Worm (Caenorhabditis elegans) whole organism, L1 larva: ENCODE results near the gene C17C3.6.
A peak's percentile ranks its signal among the peaks of the same experiment; 100 is the strongest.

Experiments
- C04F5.9 ChIP-seq: sonication (generic microtip); optimal IDR thresholded peaks from 2 replicates; lab custom pipeline; 2016; ENCODE audit warnings: missing genetic modification characterization, missing compliant biosample characterization
- C16A3.4 ChIP-seq: fragments of 150-350 bp; optimal IDR thresholded peaks from 2 replicates; lab custom pipeline; 2014; ENCODE audit warnings: missing biosample characterization, missing genetic modification characterization
- F16B12.6 ChIP-seq: fragments of 150-350 bp; optimal IDR thresholded peaks from 2 replicates; lab custom pipeline; 2014; ENCODE audit warnings: missing biosample characterization, missing genetic modification characterization
- aly-2 ChIP-seq: fragments of 150-350 bp; optimal IDR thresholded peaks from 2 replicates; lab custom pipeline; 2014; ENCODE audit warnings: missing biosample characterization, missing genetic modification characterization
- blmp-1 ChIP-seq: fragments of 150-350 bp; optimal IDR thresholded peaks from 2 replicates; lab custom pipeline; 2014; ENCODE audit warnings: missing biosample characterization, missing genetic modification characterization
- ceh-63 ChIP-seq: fragments of 200-800 bp; sonication (Bioruptor generic); optimal IDR thresholded peaks from 2 replicates; lab custom pipeline; 2018; ENCODE audit warnings: mild to moderate bottlenecking, missing genetic modification characterization, missing compliant biosample characterization
- ceh-82 ChIP-seq, 3 experiments: fragments of 150-350 bp in 1 of 3; sonication (generic microtip) in 2 of 3; optimal IDR thresholded peaks; 2 replicates each; lab custom pipeline; 2014 to 2017; ENCODE audit warnings: missing biosample characterization in 3 of 3, missing genetic modification characterization in 3 of 3
- ceh-88 ChIP-seq: fragments of 200-800 bp; sonication (Bioruptor generic); IDR thresholded peaks from 2 replicates; pipeline ENCODE4 v1.3.6; 2022; ENCODE audit warnings: missing genetic modification characterization, missing compliant biosample characterization
- dpl-1 ChIP-seq, 3 experiments: fragments of 150-350 bp in 2 of 3; sonication (generic microtip) in 1 of 3; optimal IDR thresholded peaks; 2 replicates each; lab custom pipeline; 2014 to 2017; ENCODE audit warnings: missing biosample characterization in 3 of 3, missing genetic modification characterization in 3 of 3, missing genetic modification reagents in 3 of 3
- dsc-1 ChIP-seq: sonication (generic microtip); optimal IDR thresholded peaks from 2 replicates; lab custom pipeline; 2016; ENCODE audit warnings: mild to moderate bottlenecking, missing genetic modification characterization, missing compliant biosample characterization
- efl-1 ChIP-seq, 4 experiments: fragments of 150-350 bp; optimal IDR thresholded peaks in 3 of 4; peaks in 1 of 4; 1 replicate in 1 of 4; 2 replicates in 3 of 4; lab custom pipeline; 2014; ENCODE audit warnings: missing biosample characterization in 2 of 4, missing genetic modification characterization in 2 of 4, missing genetic modification reagents in 2 of 4
- efl-3 ChIP-seq: fragments of 200-800 bp; sonication (Bioruptor generic); optimal IDR thresholded peaks from 2 replicates; lab custom pipeline; 2018; ENCODE audit warnings: mild to moderate bottlenecking, missing genetic modification characterization, missing compliant biosample characterization
- egl-13 ChIP-seq: sonication (generic microtip); optimal IDR thresholded peaks from 2 replicates; lab custom pipeline; 2016; ENCODE audit warnings: missing genotype, missing genetic modification reagents, missing genetic modification characterization, missing compliant biosample characterization
- elt-2 ChIP-seq: sonication (generic microtip); optimal IDR thresholded peaks from 2 replicates; lab custom pipeline; 2016; ENCODE audit warnings: missing genetic modification characterization, mild to moderate bottlenecking, inconsistent platforms, missing compliant biosample characterization, missing genetic modification reagents
- fos-1 ChIP-seq: fragments of 150-350 bp; optimal IDR thresholded peaks from 2 replicates; lab custom pipeline; 2014; ENCODE audit warnings: missing biosample characterization, missing genetic modification characterization
- grh-1 ChIP-seq: fragments of 200-800 bp; sonication (Bioruptor generic); IDR thresholded peaks from 2 replicates; pipeline ENCODE4 v1.3.6; 2022; ENCODE audit warnings: missing genetic modification reagents, missing genetic modification characterization, missing compliant biosample characterization
- hlh-17 ChIP-seq: fragments of 200-800 bp; sonication (Bioruptor generic); optimal IDR thresholded peaks from 2 replicates; lab custom pipeline; 2018; ENCODE audit warnings: missing genetic modification characterization, mild to moderate bottlenecking, missing compliant biosample characterization, moderate library complexity, borderline replicate concordance
- irx-1 ChIP-seq: sonication (generic microtip); optimal IDR thresholded peaks from 2 replicates; lab custom pipeline; 2016; ENCODE audit warnings: missing genetic modification characterization, missing compliant biosample characterization
- lin-14 ChIP-seq: fragments of 200-800 bp; sonication (Bioruptor generic); optimal IDR thresholded peaks from 2 replicates; lab custom pipeline; 2018; ENCODE audit warnings: mild to moderate bottlenecking, missing genetic modification characterization, moderate library complexity, missing compliant biosample characterization
- lin-15B ChIP-seq: fragments of 150-350 bp; sonication (generic microtip); optimal IDR thresholded peaks from 3 replicates; lab custom pipeline; 2014; ENCODE audit warnings: missing biosample characterization, missing genetic modification characterization
- lin-35 ChIP-seq, 2 experiments: fragments of 150-350 bp; optimal IDR thresholded peaks; 2 replicates each; lab custom pipeline; 2014; ENCODE audit warnings: missing biosample characterization in 2 of 2, missing genetic modification characterization in 2 of 2, missing genetic modification reagents in 2 of 2
- lir-3 ChIP-seq: sonication (generic microtip); optimal IDR thresholded peaks from 2 replicates; lab custom pipeline; 2016; ENCODE audit warnings: mild to moderate bottlenecking, missing genetic modification characterization, moderate library complexity, missing compliant biosample characterization; ENCODE audit not compliant: poor library complexity
- lsy-2 ChIP-seq, 2 experiments: fragments of 150-350 bp; optimal IDR thresholded peaks; 2 replicates each; lab custom pipeline; 2014; ENCODE audit warnings: missing biosample characterization in 2 of 2, missing genetic modification characterization in 2 of 2
- mep-1 ChIP-seq: fragments of 150-350 bp; optimal IDR thresholded peaks from 2 replicates; lab custom pipeline; 2014; ENCODE audit warnings: missing biosample characterization, missing genetic modification characterization
- nhr-77 ChIP-seq: fragments of 150-350 bp; optimal IDR thresholded peaks from 2 replicates; lab custom pipeline; 2014; ENCODE audit warnings: missing biosample characterization, missing genetic modification characterization
- nhr-85 ChIP-seq: sonication (generic microtip); peaks from one replicate; lab custom pipeline; 2016; ENCODE audit warnings: missing genetic modification characterization, inconsistent platforms, missing compliant biosample characterization
- pax-3 ChIP-seq: fragments of 200-800 bp; sonication (Bioruptor generic); optimal IDR thresholded peaks from 2 replicates; lab custom pipeline; 2018; ENCODE audit warnings: mild to moderate bottlenecking, missing genetic modification characterization, moderate library complexity, missing compliant biosample characterization
- pqm-1 ChIP-seq: sonication (generic microtip); optimal IDR thresholded peaks from 3 replicates; lab custom pipeline; 2017; ENCODE audit warnings: missing biosample characterization, missing genetic modification characterization
- rnt-1 ChIP-seq: sonication (generic microtip); optimal IDR thresholded peaks from 2 replicates; lab custom pipeline; 2016; ENCODE audit warnings: mild to moderate bottlenecking, missing genetic modification characterization, moderate library complexity, missing compliant biosample characterization
- skn-1 ChIP-seq: fragments of 150-350 bp; optimal IDR thresholded peaks from 2 replicates; lab custom pipeline; 2014; ENCODE audit warnings: missing biosample characterization, missing genetic modification characterization
- snu-23 ChIP-seq: sonication (generic microtip); optimal IDR thresholded peaks from 2 replicates; lab custom pipeline; 2016; ENCODE audit warnings: missing genetic modification characterization, missing compliant biosample characterization
- sptf-1 ChIP-seq: fragments of 150-350 bp; optimal IDR thresholded peaks from 2 replicates; lab custom pipeline; 2014; ENCODE audit warnings: missing biosample characterization, missing genetic modification characterization
- swsn-7 ChIP-seq: sonication (generic microtip); optimal IDR thresholded peaks from 2 replicates; lab custom pipeline; 2016; ENCODE audit warnings: missing genetic modification characterization, missing compliant biosample characterization
- unc-30 ChIP-seq: sonication (generic microtip); optimal IDR thresholded peaks from 2 replicates; lab custom pipeline; 2017; ENCODE audit warnings: missing biosample characterization, missing genetic modification characterization
- ztf-4 ChIP-seq: fragments of 150-350 bp; optimal IDR thresholded peaks from 2 replicates; lab custom pipeline; 2014; ENCODE audit warnings: missing biosample characterization, missing genetic modification characterization

C17C3.6 gene

DNA sequence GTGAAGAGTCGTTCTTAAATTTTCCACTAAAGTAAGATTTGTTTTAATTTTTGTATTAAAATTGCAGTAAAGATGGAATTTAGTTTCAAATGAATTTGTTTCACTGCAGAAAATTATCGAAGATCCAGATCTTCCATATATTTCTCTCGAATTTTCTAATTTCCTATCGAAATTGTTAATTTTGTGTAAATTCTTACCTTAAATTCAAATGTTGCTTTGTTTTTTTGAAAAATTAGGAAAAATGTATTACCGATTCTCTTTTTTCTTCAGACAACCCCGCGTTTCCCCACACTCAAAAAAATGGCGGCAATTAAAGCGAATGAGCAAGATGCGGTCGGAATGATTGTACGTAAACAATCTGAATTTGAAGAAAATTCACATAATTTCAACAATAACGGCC lies at the start of gene C17C3.6:
TSS of gene C17C3.6 (plus strand) at position 301 of the 400 bp plus-strand sequence.
- TF ChIP-seq swsn-7 (tag; lab: Kevin White, UChicago) (no peak), nhr-77 (tag; lab: Kevin White, UChicago) (no peak), ceh-82 (tag; optimal IDR thresholded peaks at IDR 0.05; lab: Kevin White, UChicago) (no peak), ceh-88 (GFP tag; lab: Robert Waterston, UW) (no peak), lin-15B (tag; lab: Kevin White, UChicago) (no peak), lin-14 (GFP tag; lab: Kevin White, UChicago) (no peak), unc-30 (tag; lab: Kevin White, UChicago) (no peak)

ce11 chrII:5500470-5500869 lies 49.4 kb upstream of the C17C3.6 start, which contains the start of gene fzy-1:
fzy-1 (plus strand) TSS chrII:5500770.
- TF ChIP-seq egl-13 (tag; lab: Kevin White, UChicago) (no peak), efl-3 (GFP tag; lab: Kevin White, UChicago) (no peak), aly-2 (no peak), lin-15B (tag; lab: Kevin White, UChicago) (no peak), irx-1 (tag; lab: Kevin White, UChicago) (no peak), grh-1 (GFP tag; lab: Robert Waterston, UW) (no peak), pax-3 (no peak), skn-1 (tag; lab: Kevin White, UChicago) (no peak), pqm-1 (tag; lab: Kevin White, UChicago) (no peak), unc-30 (tag; lab: Kevin White, UChicago) (no peak), ceh-63 (GFP tag; lab: Kevin White, UChicago) (no peak)

- peak; percentile 55 for TF ChIP-seq blmp-1 (tag; lab: Kevin White, UChicago)
- TF ChIP-seq ceh-82 (tag; optimal IDR thresholded peaks at IDR 0.05; lab: Kevin White, UChicago) = peak in 1 of 3 experiments; percentile 32
- TF ChIP-seq dsc-1 = no peak
- TF ChIP-seq hlh-17 (GFP tag; lab: Kevin White, UChicago) = no peak
- TF ChIP-seq rnt-1 = peak; percentile 21
- TF ChIP-seq lsy-2 (tag; optimal IDR thresholded peaks at IDR 0.05; lab: Kevin White, UChicago) = peak in 1 of 2 experiments; percentile 68
- peak; percentile 30 for TF ChIP-seq F16B12.6 (tag; lab: Kevin White, UChicago)
- peak; percentile 46 for TF ChIP-seq mep-1 (tag; lab: Kevin White, UChicago)
- no peak for TF ChIP-seq lir-3 (tag; lab: Kevin White, UChicago)
- TF ChIP-seq lin-14 (GFP tag; lab: Kevin White, UChicago) = peak; percentile 29
- peak; percentile 67 to 87 (median 79) for TF ChIP-seq dpl-1 (GFP tag; optimal IDR thresholded peaks at IDR 0.05; lab: Kevin White, UChicago)
- TF ChIP-seq lin-15B (tag; lab: Kevin White, UChicago) = peak; percentile 67
- no peak for TF ChIP-seq sptf-1 (tag; lab: Kevin White, UChicago)
- TF ChIP-seq lin-35 (GFP tag; optimal IDR thresholded peaks at IDR 0.05; lab: Kevin White, UChicago) = peak; percentile 75 to 92
- TF ChIP-seq efl-1 (optimal IDR thresholded peaks at IDR 0.05; lab: Kevin White, UChicago) = peak; percentile 57 to 83
- TF ChIP-seq efl-1 (GFP tag; optimal IDR thresholded peaks at IDR 0.05 in 1 of 2; lab: Kevin White, UChicago) = peak; percentile 85 to 98
- no peak for TF ChIP-seq ceh-88 (GFP tag; lab: Robert Waterston, UW)
- peak; percentile 24 for TF ChIP-seq snu-23 (GFP tag; lab: Kevin White, UChicago)
- peak; percentile 33 for TF ChIP-seq nhr-85
- TF ChIP-seq skn-1 (tag; lab: Kevin White, UChicago) = peak; percentile 17
Observed at ce11 chrII:5500986-5501657, 48.7 kb upstream of the C17C3.6 start, which contains the start of gene F12A10.8. F12A10.8 (minus strand) TSS chrII:5501064.

DNA sequence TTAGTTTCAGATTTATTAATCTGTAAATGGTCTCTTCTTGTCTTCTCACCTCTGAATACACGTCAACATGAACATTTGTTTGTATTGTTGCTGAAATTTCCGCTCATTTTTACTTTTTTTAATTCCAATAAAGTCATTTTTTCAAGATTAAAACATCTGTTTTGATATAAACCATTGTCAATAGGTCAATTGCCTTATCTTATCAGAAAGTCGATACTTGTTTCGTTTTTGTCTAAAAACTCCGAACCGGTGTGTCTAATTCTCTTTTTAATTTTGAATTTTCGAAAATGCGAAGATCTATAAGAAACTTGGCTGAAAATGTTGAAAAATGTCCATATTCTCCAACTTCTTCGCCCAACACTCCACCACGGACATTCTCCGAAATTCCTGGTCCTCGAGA lies 46.1 kb upstream of the C17C3.6 start, which contains the start of gene cyp-44A1:
TSS of gene cyp-44A1 (plus strand) at position 285 of the 400 bp plus-strand sequence.
- no peak for TF ChIP-seq C04F5.9 (tag; lab: Kevin White, UChicago)
- TF ChIP-seq ztf-4 (tag; lab: Kevin White, UChicago) = no peak
- TF ChIP-seq fos-1 (tag; lab: Kevin White, UChicago) = no peak
- TF ChIP-seq C16A3.4 (tag; lab: Kevin White, UChicago) = no peak
- peak; percentile 40 for TF ChIP-seq elt-2
